Worm (Caenorhabditis elegans): ENCODE results near the gene egl-44.
A peak's percentile ranks its signal among the peaks of the same experiment; 100 is the strongest.

The egl-44 gene

ce11 chrII:5948681-5949080 is 20.1 kb downstream of the egl-44 start (continued):
- TF ChIP-seq dmd-8 (GFP tag; IDR thresholded peaks at IDR 0.05) = no peak
- TF ChIP-seq egl-43 (GFP tag; IDR thresholded peaks at IDR 0.05) = peak; percentile 29; the same call in 1 of the 2 replicates
- no peak for TF ChIP-seq zip-11 (GFP tag; IDR thresholded peaks at IDR 0.05)
- TF ChIP-seq jun-1 (tag; optimal IDR thresholded peaks at IDR 0.05) = no peak
- no peak for TF ChIP-seq D1046.2 (GFP tag; IDR thresholded peaks at IDR 0.05)
- TF ChIP-seq dmd-9 (GFP tag; IDR thresholded peaks at IDR 0.05) = no peak
- no peak for TF ChIP-seq ZK337.2 (GFP tag; IDR thresholded peaks at IDR 0.05)
- no peak for TF ChIP-seq lin-38 (GFP tag; IDR thresholded peaks at IDR 0.05)
- TF ChIP-seq nhr-237 (tag; optimal IDR thresholded peaks at IDR 0.05) = no peak
- TF ChIP-seq R02D3.7 (tag; optimal IDR thresholded peaks at IDR 0.05) = no peak
- no peak for TF ChIP-seq lin-29 (GFP tag; IDR thresholded peaks at IDR 0.05)
- TF ChIP-seq rbr-2 (tag; optimal IDR thresholded peaks at IDR 0.05) = peak; percentile 41
- TF ChIP-seq Y5F2A.4 (GFP tag; optimal IDR thresholded peaks at IDR 0.05) = no peak
- TF ChIP-seq saeg-2 (GFP tag; IDR thresholded peaks at IDR 0.05) = no peak
- TF ChIP-seq nhr-77 (tag; optimal IDR thresholded peaks at IDR 0.05) = no peak
- no peak for TF ChIP-seq nhr-76 (tag; optimal IDR thresholded peaks at IDR 0.05)
- no peak for TF ChIP-seq F44E2.7 (GFP tag; IDR thresholded peaks at IDR 0.05)
- TF ChIP-seq skn-1 (tag; optimal IDR thresholded peaks at IDR 0.05) = no peak
- no peak for TF ChIP-seq lin-1 (GFP tag; IDR thresholded peaks at IDR 0.05)
- no peak for TF ChIP-seq ama-1 (optimal IDR thresholded peaks at IDR 0.05)
- TF ChIP-seq hif-1 (tag; optimal IDR thresholded peaks at IDR 0.05) = no peak
- no peak for TF ChIP-seq Y105C5A.15 (GFP tag; IDR thresholded peaks at IDR 0.05)
- TF ChIP-seq ztf-7 (tag; optimal IDR thresholded peaks at IDR 0.05) = no peak
- TF ChIP-seq hlh-30 (tag; optimal IDR thresholded peaks at IDR 0.05; ENCODE audit: insufficient read depth) = peak; percentile 23
- TF ChIP-seq nhr-10 (tag; optimal IDR thresholded peaks at IDR 0.05) = no peak
- TF ChIP-seq unc-39 (tag; optimal IDR thresholded peaks at IDR 0.05) = no peak
- TF ChIP-seq ces-1 (GFP tag; optimal IDR thresholded peaks at IDR 0.05) = no peak
- no peak for TF ChIP-seq spr-1 (tag; optimal IDR thresholded peaks at IDR 0.05)
- TF ChIP-seq ceh-82 (tag; optimal IDR thresholded peaks at IDR 0.05) = no peak
- no peak for TF ChIP-seq snpc-4 (tag; optimal IDR thresholded peaks at IDR 0.05)
- no peak for TF ChIP-seq cey-2 (tag; optimal IDR thresholded peaks at IDR 0.05; ENCODE audit: borderline replicate concordance, insufficient read depth)
- TF ChIP-seq mxl-2 (GFP tag; conservative IDR thresholded peaks at IDR 0.05) = no peak
- no peak for TF ChIP-seq pha-4 (GFP tag; IDR thresholded peaks at IDR 0.05)
- no peak for TF ChIP-seq pha-4 (tag; optimal IDR thresholded peaks at IDR 0.05)
- TF ChIP-seq ceh-20 (GFP tag; IDR thresholded peaks at IDR 0.05) = no peak
- no peak for TF ChIP-seq mdt-29 (GFP tag; IDR thresholded peaks at IDR 0.05)
- TF ChIP-seq spr-3 (GFP tag; optimal IDR thresholded peaks at IDR 0.05) = no peak
- TF ChIP-seq fkh-10 (GFP tag; optimal IDR thresholded peaks at IDR 0.05) = peak; percentile 47
- TF ChIP-seq Y75B8A.6 (GFP tag; IDR thresholded peaks at IDR 0.05) = no peak
- TF ChIP-seq daf-8 (GFP tag; IDR thresholded peaks at IDR 0.05) = no peak
- TF ChIP-seq fos-1 (tag; optimal IDR thresholded peaks at IDR 0.05) = no peak
- TF ChIP-seq T26A8.4 (GFP tag; IDR thresholded peaks at IDR 0.05) = no peak
- TF ChIP-seq egl-27 (tag; optimal IDR thresholded peaks at IDR 0.05) = no peak
- TF ChIP-seq set-16 (GFP tag; IDR thresholded peaks at IDR 0.05) = peak; percentile 44
- TF ChIP-seq dpl-1 (GFP tag; optimal IDR thresholded peaks at IDR 0.05) = no peak
- no peak for TF ChIP-seq nhr-48 (tag; optimal IDR thresholded peaks at IDR 0.05)
- TF ChIP-seq mes-2 (tag; optimal IDR thresholded peaks at IDR 0.05; ENCODE audit: poor library complexity, severe bottlenecking) = peak; percentile 48
- no peak for TF ChIP-seq daf-12 (tag; optimal IDR thresholded peaks at IDR 0.05)
- no peak for TF ChIP-seq dmd-6 (GFP tag; IDR thresholded peaks at IDR 0.05)
- no peak for TF ChIP-seq Y48G9A.11 (GFP tag; IDR thresholded peaks at IDR 0.05)
- no peak for TF ChIP-seq vab-7 (GFP tag; IDR thresholded peaks at IDR 0.05)
- no peak for TF ChIP-seq F10B5.3 (tag; optimal IDR thresholded peaks at IDR 0.05)
- TF ChIP-seq ceh-28 (tag; optimal IDR thresholded peaks at IDR 0.05) = no peak

Data from whole organism, L4 larva.